Fruit fly (Drosophila melanogaster) Kc167 (cell line): ENCODE data around the gene CG14540.

ENCODE experiments used
- Myc ChIP-seq: fragments of >200 bp; optimal IDR thresholded peaks from 2 replicates; lab custom pipeline; 2017; ENCODE audit warnings: missing external identifiers
- Sin3A ChIP-seq: fragments of >200 bp; optimal IDR thresholded peaks from 2 replicates; lab custom pipeline; 2018; ENCODE audit warnings: missing external identifiers
- h ChIP-seq: fragments of >200 bp; optimal IDR thresholded peaks from 3 replicates; lab custom pipeline; 2018; ENCODE audit warnings: missing external identifiers
- insv ChIP-seq: fragments of >200 bp; optimal IDR thresholded peaks from 3 replicates; lab custom pipeline; 2018; ENCODE audit warnings: missing external identifiers
- psq ChIP-seq: fragments of >200 bp; optimal IDR thresholded peaks from 2 replicates; lab custom pipeline; 2017; ENCODE audit warnings: missing external identifiers
- ttk ChIP-seq: sonication (Bioruptor generic); optimal IDR thresholded peaks from 2 replicates; lab custom pipeline; 2017; ENCODE audit warnings: missing external identifiers

CG14540 gene

DNA sequence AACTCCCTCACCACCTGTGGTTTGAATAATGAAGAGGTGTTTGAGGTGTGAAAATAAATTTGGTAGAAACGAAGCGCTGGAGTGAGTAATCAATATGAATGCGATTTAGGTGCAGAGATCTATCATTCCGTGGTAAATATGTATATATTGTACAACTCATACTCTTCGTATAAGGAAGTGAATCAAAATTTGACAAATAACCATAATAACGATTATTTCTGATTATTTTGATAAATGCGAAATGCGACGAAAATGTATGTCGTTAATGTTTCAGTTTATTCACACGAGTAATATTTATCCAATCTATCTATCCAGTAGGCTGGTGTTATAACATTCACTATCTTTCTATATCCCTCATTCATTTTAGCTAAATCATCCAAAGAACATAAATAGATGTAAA, at the start of gene CG14540:
Gene CG14540, plus strand, starts transcription at position 301 of the 400 bp plus-strand sequence.
- TF ChIP-seq Myc (lab: Kevin White, UChicago): no peak
- TF ChIP-seq ttk (lab: Kevin White, UChicago): no peak
- no peak for TF ChIP-seq Sin3A (lab: Kevin White, UChicago)

DNA sequence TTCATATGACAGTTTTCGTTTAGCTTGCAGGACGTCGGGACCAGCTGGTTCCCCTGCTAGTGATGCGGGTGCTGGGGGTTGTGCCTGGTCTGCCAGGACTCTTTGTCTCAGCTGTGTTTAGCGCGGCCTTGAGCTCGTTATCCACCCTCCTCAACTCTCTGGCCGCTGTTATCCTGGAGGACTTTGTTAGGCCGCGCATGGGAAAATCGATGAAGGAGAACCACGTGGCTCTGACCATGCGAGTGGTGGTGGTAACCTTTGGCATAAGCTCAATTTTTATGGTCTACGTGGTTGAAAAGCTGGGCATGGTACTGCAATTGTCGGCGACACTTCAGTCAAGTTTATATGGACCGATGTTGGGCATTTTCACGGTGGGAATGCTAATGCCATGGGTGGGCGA, 39.2 kb upstream of the CG14540 start:
- no peak for TF ChIP-seq psq (lab: Kevin White, UChicago)
- TF ChIP-seq Sin3A (lab: Kevin White, UChicago): no peak
- no peak for TF ChIP-seq insv
- TF ChIP-seq ttk (lab: Kevin White, UChicago): no peak
- no peak for TF ChIP-seq Myc (lab: Kevin White, UChicago)
- TF ChIP-seq h: no peak

DNA sequence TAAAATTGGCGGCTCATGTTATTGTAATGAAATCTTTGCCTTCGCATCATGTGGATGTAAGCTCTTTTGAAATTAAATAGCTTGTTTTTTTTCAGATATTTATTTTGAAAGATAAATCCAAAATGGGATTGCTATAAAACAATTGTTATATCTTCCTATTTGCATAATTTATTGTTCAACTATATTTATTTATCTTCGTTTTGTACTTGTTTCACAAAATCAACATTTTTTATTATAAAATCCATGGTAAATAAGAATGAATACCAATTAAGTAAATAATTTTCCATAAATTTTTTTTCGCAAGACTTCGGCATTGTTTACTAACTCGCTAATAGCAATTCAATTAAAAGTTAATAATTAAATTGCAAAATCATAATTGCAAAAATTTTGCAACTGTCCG, 36.5 kb upstream of the CG14540 start, which contains the start of gene CG14546:
Gene CG14546, minus strand, starts transcription at position 101 of the 400 bp plus-strand sequence.
- TF ChIP-seq psq (lab: Kevin White, UChicago): no peak
- no peak for TF ChIP-seq ttk (lab: Kevin White, UChicago)
- no peak for TF ChIP-seq Sin3A (lab: Kevin White, UChicago)
- no peak for TF ChIP-seq Myc (lab: Kevin White, UChicago)
- TF ChIP-seq h: no peak
- TF ChIP-seq insv: no peak

DNA sequence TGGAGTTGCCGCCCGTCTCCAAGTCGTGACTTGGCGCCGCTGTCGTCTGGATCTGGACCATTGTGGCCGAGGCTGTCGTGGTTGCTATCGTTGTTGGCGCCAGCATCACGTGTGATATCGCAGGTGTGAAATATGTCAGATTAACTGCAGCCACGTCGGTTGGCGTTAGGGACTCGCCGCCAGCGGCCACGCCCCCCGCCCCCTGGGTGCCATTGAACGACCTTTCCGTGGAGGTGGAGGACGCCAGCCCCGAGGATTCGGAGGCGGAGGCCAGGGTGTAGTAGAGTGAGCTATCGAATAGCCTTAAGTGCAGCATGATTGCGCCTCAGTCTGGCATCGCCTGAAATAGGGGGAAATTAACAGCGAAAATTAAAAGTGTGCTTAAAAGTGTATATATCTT, 17.8 kb upstream of the CG14540 start:
- TF ChIP-seq Myc (lab: Kevin White, UChicago) (no peak), ttk (lab: Kevin White, UChicago) (no peak), insv (no peak)

DNA sequence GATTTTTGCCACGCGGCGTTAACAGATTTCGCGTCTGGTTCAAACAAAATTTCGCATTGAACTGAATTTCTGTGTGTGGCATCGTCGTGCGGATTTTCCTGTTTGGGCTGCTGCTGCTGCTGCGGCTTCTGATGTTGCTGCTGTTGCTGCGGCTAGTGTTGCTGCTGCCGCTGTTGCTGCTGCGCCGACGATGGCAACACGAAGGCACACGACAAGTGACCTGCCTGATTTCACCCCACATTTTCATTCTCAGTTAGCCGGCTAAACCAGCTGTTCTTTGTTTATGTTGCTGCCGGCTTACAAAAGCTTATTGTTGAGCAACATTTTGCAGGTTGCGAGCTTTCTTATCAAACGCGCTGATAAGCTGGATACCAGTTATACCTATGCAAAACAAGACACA, 3.0 kb upstream of the CG14540 start, which contains the start of gene CCAP-R:
Gene CCAP-R, minus strand, starts transcription at position 179 of the 400 bp plus-strand sequence.
- TF ChIP-seq Sin3A (lab: Kevin White, UChicago) (no peak), psq (lab: Kevin White, UChicago) (no peak), Myc (lab: Kevin White, UChicago) (no peak), insv (no peak), ttk (lab: Kevin White, UChicago) (no peak)

DNA sequence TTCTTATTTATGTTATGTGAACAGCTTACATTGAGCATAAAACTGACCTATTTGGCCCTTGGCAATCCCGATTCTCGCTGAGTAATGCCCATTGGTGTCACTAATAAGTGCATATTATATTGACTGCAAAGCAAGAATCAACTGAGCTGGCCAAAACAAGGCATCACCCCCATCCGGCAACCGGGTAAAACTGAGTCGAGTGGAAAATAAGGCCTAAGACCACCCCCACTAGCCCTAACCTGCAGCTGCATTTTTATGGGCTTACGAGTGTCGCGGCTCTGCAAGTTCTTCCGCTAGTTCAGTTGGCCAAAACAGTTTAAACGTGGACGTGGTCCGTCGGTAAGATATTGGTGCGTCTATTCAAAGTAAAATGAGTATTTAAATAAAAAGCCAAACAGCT, 2.6 kb downstream of the CG14540 start, which contains the start of gene boss:
Gene boss, plus strand, starts transcription at position 301 of the 400 bp plus-strand sequence.
- no peak for TF ChIP-seq psq (lab: Kevin White, UChicago)
- no peak for TF ChIP-seq h
- no peak for TF ChIP-seq Myc (lab: Kevin White, UChicago)
- no peak for TF ChIP-seq insv
- no peak for TF ChIP-seq Sin3A (lab: Kevin White, UChicago)
- TF ChIP-seq ttk (lab: Kevin White, UChicago): no peak

DNA sequence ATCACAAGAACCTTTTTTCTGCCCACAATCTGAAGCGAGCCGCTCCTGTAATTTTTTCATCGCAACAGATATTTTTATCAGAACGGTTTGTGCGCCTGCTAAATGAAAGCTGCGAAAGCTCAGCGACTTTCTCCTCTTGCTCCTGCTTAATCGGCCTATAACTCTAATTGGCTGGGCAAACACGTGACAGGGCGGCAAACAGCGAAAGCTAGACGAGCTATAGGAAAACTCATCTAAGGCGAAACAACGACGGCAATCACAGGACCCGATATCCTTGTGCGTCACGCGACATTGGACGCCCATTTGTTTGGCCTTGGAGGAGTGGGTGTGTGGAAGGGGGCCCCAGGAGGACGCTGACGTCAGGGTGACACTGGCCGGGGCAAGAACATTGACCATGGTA, 7.9 kb downstream of the CG14540 start:
- no peak for TF ChIP-seq Myc (lab: Kevin White, UChicago)
- TF ChIP-seq psq (lab: Kevin White, UChicago): no peak
- no peak for TF ChIP-seq insv
- no peak for TF ChIP-seq Sin3A (lab: Kevin White, UChicago)
- TF ChIP-seq ttk (lab: Kevin White, UChicago): no peak
- TF ChIP-seq h: no peak

DNA sequence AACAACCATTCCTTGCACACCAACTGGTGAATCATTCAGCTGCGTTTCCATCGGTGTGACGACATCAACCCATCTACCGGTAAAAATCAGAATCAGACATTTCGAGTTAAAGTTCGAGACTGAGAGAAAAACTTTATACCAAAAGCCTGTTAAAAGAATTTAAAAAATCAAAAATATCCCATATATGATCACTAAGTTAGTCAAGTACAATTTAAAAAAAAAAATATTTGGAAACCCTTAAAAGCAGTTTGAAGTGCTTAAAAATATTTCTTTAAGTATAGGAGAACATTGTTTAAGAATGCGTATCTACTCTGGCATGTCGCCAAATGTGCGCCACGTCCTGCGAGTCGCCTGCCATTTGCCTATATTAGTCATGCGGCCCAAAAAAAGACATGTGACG, 9.4 kb downstream of the CG14540 start:
- TF ChIP-seq psq (lab: Kevin White, UChicago) (no peak), Sin3A (lab: Kevin White, UChicago) (no peak), insv (no peak), Myc (lab: Kevin White, UChicago) (no peak), h (no peak), ttk (lab: Kevin White, UChicago) (no peak)

DNA sequence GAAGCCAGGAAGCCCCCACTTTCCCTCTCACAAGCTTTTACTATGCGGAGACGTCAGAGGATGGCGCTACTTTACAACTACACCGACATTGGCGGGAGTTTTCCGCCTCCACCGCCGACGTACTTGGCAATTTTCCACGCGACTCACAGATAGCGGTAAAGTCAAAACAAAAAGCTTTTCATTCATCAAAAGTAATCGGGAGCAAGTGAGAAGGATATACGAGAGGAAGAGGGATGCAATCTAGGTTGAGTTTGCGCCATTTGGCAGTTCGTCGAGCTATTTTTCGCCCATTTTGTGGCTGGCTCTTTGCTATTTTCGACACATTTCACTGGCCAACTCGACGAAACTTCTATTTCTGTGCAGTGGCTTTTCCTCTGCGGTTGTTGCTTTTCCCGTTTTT, 9.8 kb downstream of the CG14540 start:
- TF ChIP-seq Myc (lab: Kevin White, UChicago) (no peak), psq (lab: Kevin White, UChicago) (no peak), ttk (lab: Kevin White, UChicago) (no peak)

DNA sequence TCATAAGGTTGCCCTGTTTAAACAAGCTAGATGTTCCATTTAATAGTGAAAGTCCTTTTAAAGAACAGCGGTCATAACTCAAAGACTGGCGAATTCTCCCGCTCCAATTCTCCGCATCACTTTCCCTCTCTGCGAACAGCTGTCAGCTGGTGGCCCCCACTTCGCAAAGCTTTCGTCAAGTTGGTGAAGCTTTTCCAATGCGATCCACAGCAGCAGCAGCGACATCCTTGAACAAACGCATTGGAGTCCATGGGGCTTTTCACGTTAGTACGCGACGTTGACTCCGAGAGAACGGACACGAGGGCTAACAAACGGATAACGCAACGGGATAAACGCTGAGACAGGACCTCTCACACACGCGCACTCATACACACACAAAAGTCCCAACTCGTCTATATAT, 10.7 kb downstream of the CG14540 start, which contains the start of gene fid:
Gene fid, plus strand, starts transcription at position 301 of the 400 bp plus-strand sequence.
- TF ChIP-seq Myc (lab: Kevin White, UChicago) (no peak), h (no peak), psq (lab: Kevin White, UChicago) (no peak), ttk (lab: Kevin White, UChicago) (no peak), insv (no peak), Sin3A (lab: Kevin White, UChicago) (no peak)

DNA sequence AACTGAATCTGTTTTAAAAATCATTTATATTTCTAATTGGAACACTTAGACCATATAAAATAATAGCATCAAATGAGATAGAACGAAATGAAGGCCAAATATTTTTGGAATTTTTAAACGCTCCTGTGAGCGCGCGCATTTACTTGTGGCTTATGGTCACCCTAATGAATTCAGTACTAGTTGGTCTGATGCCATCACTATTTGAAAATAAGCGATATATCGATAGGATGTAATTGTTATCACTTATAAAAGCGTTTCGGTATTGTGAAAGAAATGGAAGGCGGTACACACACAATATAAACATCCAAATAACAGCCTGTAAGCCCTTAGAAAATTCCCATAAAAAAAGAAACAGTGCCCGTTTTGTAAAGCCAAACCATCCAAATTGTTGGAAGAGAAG, 23.7 kb downstream of the CG14540 start, which contains the start of gene Nf1:
Gene Nf1, plus strand, starts transcription at position 280 of the 400 bp plus-strand sequence.
- TF ChIP-seq h (no peak), Sin3A (lab: Kevin White, UChicago) (no peak), ttk (lab: Kevin White, UChicago) (no peak), Myc (lab: Kevin White, UChicago) (no peak), insv (no peak), psq (lab: Kevin White, UChicago) (no peak)

DNA sequence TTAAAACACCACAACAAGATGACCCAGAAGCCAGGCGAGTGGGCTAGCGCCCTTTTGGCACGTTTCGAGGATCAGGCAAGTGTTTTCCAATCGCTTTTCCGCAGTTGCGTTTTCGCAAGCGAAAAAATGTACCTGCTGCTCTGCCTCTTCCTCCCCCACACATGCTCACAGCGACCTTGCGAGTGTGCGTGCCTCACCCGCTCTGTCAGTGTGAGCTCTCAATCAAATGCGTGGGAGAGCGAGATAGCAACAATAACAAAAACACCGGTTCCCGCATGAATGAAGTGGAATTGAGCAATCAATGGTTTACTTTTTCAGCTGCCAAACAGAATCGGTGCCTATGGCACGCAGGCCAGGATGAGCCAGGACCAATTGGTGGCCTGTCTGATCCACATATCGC, 24.2 kb downstream of the CG14540 start:
- TF ChIP-seq insv (no peak), Myc (lab: Kevin White, UChicago) (no peak), Sin3A (lab: Kevin White, UChicago) (no peak), psq (lab: Kevin White, UChicago) (no peak), ttk (lab: Kevin White, UChicago) (no peak), h (no peak)
